Fruit fly (Drosophila melanogaster) whole organism, embryonic: ENCODE data around the gene trbl.
A peak's percentile ranks its signal among the peaks of the same experiment; 100 is the strongest.

Experiments
- Awh ChIP-seq: fragments of 200-800 bp; sonication (Bioruptor generic); IDR thresholded peaks from 2 replicates; pipeline ENCODE4, ENCODE4 v1.3.6; 2022; ENCODE audit warnings: missing biosample characterization, missing genetic modification characterization
- CG10267 ChIP-seq: fragments of 200-800 bp; sonication (Bioruptor generic); optimal IDR thresholded peaks from 2 replicates; lab custom pipeline; 2018; ENCODE audit warnings: missing biosample characterization, mild to moderate bottlenecking, missing genetic modification characterization, moderate library complexity
- CG10462 ChIP-seq: fragments of 200-800 bp; sonication (Bioruptor generic); optimal IDR thresholded peaks from 2 replicates; lab custom pipeline; 2016; ENCODE audit warnings: missing biosample characterization, missing genetic modification characterization
- CG11456 ChIP-seq: fragments of 200-800 bp; sonication (Bioruptor generic); IDR thresholded peaks from 3 replicates; pipeline ENCODE4 v1.3.6; 2022; ENCODE audit warnings: missing biosample characterization, missing genetic modification characterization
- CG11723 ChIP-seq: fragments of 200-800 bp; sonication (Bioruptor generic); optimal IDR thresholded peaks from 2 replicates; lab custom pipeline; 2017; ENCODE audit warnings: missing biosample characterization, mild to moderate bottlenecking, missing genetic modification characterization
- CG12744 ChIP-seq: fragments of 200-800 bp; sonication (Bioruptor generic); optimal IDR thresholded peaks from 2 replicates; lab custom pipeline; 2016; ENCODE audit warnings: missing biosample characterization, missing genetic modification characterization
- CG13287 ChIP-seq: fragments of 200-800 bp; sonication (Bioruptor generic); IDR thresholded peaks from 2 replicates; pipeline ENCODE4 v1.3.6; 2022; ENCODE audit warnings: missing biosample characterization, missing genetic modification characterization; ENCODE audit not compliant: partially characterized antibody
- CG13894 ChIP-seq: fragments of 200-800 bp; sonication (Bioruptor generic); optimal IDR thresholded peaks from 3 replicates; lab custom pipeline; 2018; ENCODE audit warnings: missing biosample characterization, mild to moderate bottlenecking, missing genetic modification characterization, moderate library complexity
- CG15514 ChIP-seq: fragments of 200-800 bp; sonication (Bioruptor generic); optimal IDR thresholded peaks from 3 replicates; lab custom pipeline; 2017; ENCODE audit warnings: missing biosample characterization, missing genetic modification characterization, mild to moderate bottlenecking, moderate library complexity, missing genetic modification reagents
- CG15601 ChIP-seq: fragments of 200-800 bp; sonication (Bioruptor generic); optimal IDR thresholded peaks from 3 replicates; lab custom pipeline; 2019; ENCODE audit warnings: missing biosample characterization, mild to moderate bottlenecking, missing genetic modification characterization, moderate library complexity
- CG17612 ChIP-seq: fragments of 200-800 bp; sonication (Bioruptor generic); IDR thresholded peaks from 2 replicates; pipeline ENCODE4 v1.3.6; 2022; ENCODE audit warnings: missing biosample characterization, missing genetic modification characterization
- CG2889 ChIP-seq: fragments of 200-800 bp; sonication (Bioruptor generic); IDR thresholded peaks from 3 replicates; pipeline ENCODE4 v1.3.6; 2022; ENCODE audit warnings: missing biosample characterization, missing genetic modification characterization
- CG31224 ChIP-seq: fragments of 200-800 bp; sonication (Bioruptor generic); IDR thresholded peaks from 2 replicates; pipeline ENCODE4 v1.3.6; 2022; ENCODE audit warnings: missing biosample characterization, missing genetic modification characterization
- CG33557 ChIP-seq: fragments of 200-800 bp; sonication (Bioruptor generic); optimal IDR thresholded peaks from 2 replicates; lab custom pipeline; 2019; ENCODE audit warnings: missing biosample characterization, mild to moderate bottlenecking, missing genetic modification characterization, moderate library complexity
- CG4820 ChIP-seq: fragments of 200-800 bp; sonication (Bioruptor generic); optimal IDR thresholded peaks from 3 replicates; lab custom pipeline; 2016; ENCODE audit warnings: missing biosample characterization, missing genetic modification characterization
- CG4854 ChIP-seq: fragments of 200-800 bp; sonication (Bioruptor generic); optimal IDR thresholded peaks from 2 replicates; lab custom pipeline; 2016; ENCODE audit warnings: missing biosample characterization, missing genetic modification characterization, inconsistent platforms
- CG8944 ChIP-seq: fragments of 200-800 bp; sonication (Bioruptor generic); optimal IDR thresholded peaks from 3 replicates; lab custom pipeline; 2016; ENCODE audit warnings: missing biosample characterization, missing genetic modification characterization
- CG9932 ChIP-seq: fragments of 200-800 bp; sonication (Bioruptor generic); IDR thresholded peaks from 2 replicates; pipeline ENCODE4 v1.3.6; 2022; ENCODE audit warnings: missing biosample characterization, missing genetic modification characterization
- CHES-1-like ChIP-seq: fragments of 200-800 bp; sonication (Bioruptor generic); optimal IDR thresholded peaks from 2 replicates; lab custom pipeline; 2016; ENCODE audit warnings: missing biosample characterization, missing genetic modification characterization
- Dfd ChIP-seq, 2 experiments: fragments of >200 bp; optimal IDR thresholded peaks; 2 replicates each; lab custom pipeline; 2017; ENCODE audit warnings: missing biosample characterization in 2 of 2, missing genetic modification characterization in 2 of 2
- Dip2 ChIP-seq: fragments of 200-800 bp; sonication (Bioruptor generic); IDR thresholded peaks from 2 replicates; pipeline ENCODE4 v1.3.6; 2022; ENCODE audit warnings: missing biosample characterization, missing genetic modification characterization
- Dll ChIP-seq: fragments of 200-800 bp; sonication (Bioruptor generic); IDR thresholded peaks from 4 replicates; pipeline ENCODE4 v1.3.6; 2022; ENCODE audit warnings: missing biosample characterization, missing genetic modification characterization; ENCODE audit not compliant: partially characterized antibody
- Doc3 ChIP-seq: fragments of 200-800 bp; sonication (Bioruptor generic); IDR thresholded peaks from 3 replicates; pipeline ENCODE4 v1.3.6; 2022; ENCODE audit warnings: missing biosample characterization, missing genetic modification characterization; ENCODE audit not compliant: partially characterized antibody
- Dp ChIP-seq: fragments of 200-800 bp; sonication (Bioruptor generic); optimal IDR thresholded peaks from 2 replicates; lab custom pipeline; 2018; ENCODE audit warnings: missing biosample characterization, mild to moderate bottlenecking, missing genetic modification characterization, moderate library complexity
- Fer2 ChIP-seq: fragments of 200-800 bp; sonication (Bioruptor generic); optimal IDR thresholded peaks from 2 replicates; lab custom pipeline; 2018; ENCODE audit warnings: missing biosample characterization, mild to moderate bottlenecking, missing genetic modification characterization, moderate library complexity
- Gug ChIP-seq: fragments of 200-800 bp; sonication (Bioruptor generic); IDR thresholded peaks from 4 replicates; pipeline ENCODE4 v1.3.6; 2022; ENCODE audit warnings: missing biosample characterization, missing genetic modification characterization
- HLH54F ChIP-seq: fragments of 200-800 bp; sonication (Bioruptor generic); optimal IDR thresholded peaks from 3 replicates; lab custom pipeline; 2016; ENCODE audit warnings: missing biosample characterization, missing genetic modification characterization
- HmgD ChIP-seq: fragments of 200-800 bp; sonication (Bioruptor generic); optimal IDR thresholded peaks from 3 replicates; lab custom pipeline; 2016; ENCODE audit warnings: missing biosample characterization, missing genetic modification characterization
- Poxn ChIP-seq: fragments of 200-800 bp; sonication (Bioruptor generic); IDR thresholded peaks from 2 replicates; pipeline ENCODE4 v1.3.6; 2022; ENCODE audit warnings: missing biosample characterization, missing genetic modification characterization
- Sin3A ChIP-seq: fragments of >200 bp; optimal IDR thresholded peaks from 2 replicates; lab custom pipeline; 2018
- Sox102F ChIP-seq: fragments of 200-800 bp; sonication (Bioruptor generic); optimal IDR thresholded peaks from 2 replicates; lab custom pipeline; 2018; ENCODE audit warnings: missing biosample characterization, mild to moderate bottlenecking, missing genetic modification characterization, moderate library complexity
- abd-A ChIP-seq: fragments of 200-800 bp; sonication (Bioruptor generic); optimal IDR thresholded peaks from 3 replicates; lab custom pipeline; 2019; ENCODE audit warnings: missing biosample characterization, mild to moderate bottlenecking, missing genetic modification characterization, moderate library complexity
- ato ChIP-seq: fragments of 200-800 bp; sonication (Bioruptor generic); IDR thresholded peaks from 2 replicates; pipeline ENCODE4 v1.3.6; 2022; ENCODE audit warnings: missing biosample characterization, missing genetic modification characterization; ENCODE audit not compliant: partially characterized antibody
- crp ChIP-seq, 2 experiments: fragments of 200-800 bp; sonication (Bioruptor generic); optimal IDR thresholded peaks; 2 replicates in 1 of 2; 3 replicates in 1 of 2; lab custom pipeline; 2017; ENCODE audit warnings: missing biosample characterization in 2 of 2, missing genetic modification characterization in 2 of 2, mild to moderate bottlenecking in 1 of 2, moderate library complexity in 1 of 2
- dm ChIP-seq: fragments of 200-800 bp; sonication (Bioruptor generic); optimal IDR thresholded peaks from 3 replicates; lab custom pipeline; 2016; ENCODE audit warnings: missing biosample characterization, missing genetic modification characterization
- esg ChIP-seq: fragments of 200-800 bp; sonication (Bioruptor generic); conservative IDR thresholded peaks from 2 replicates; pipeline ENCODE4 v1.3.6; 2022; ENCODE audit warnings: missing biosample characterization, missing genetic modification characterization
- gcm ChIP-seq: fragments of 200-800 bp; sonication (Bioruptor generic); optimal IDR thresholded peaks from 2 replicates; lab custom pipeline; 2019; ENCODE audit warnings: missing biosample characterization, mild to moderate bottlenecking, missing genetic modification characterization, moderate library complexity
- gem ChIP-seq: fragments of 200-800 bp; sonication (Bioruptor generic); optimal IDR thresholded peaks from 2 replicates; lab custom pipeline; 2019; ENCODE audit warnings: missing biosample characterization, mild to moderate bottlenecking, missing genetic modification characterization, moderate library complexity
- kay ChIP-seq: fragments of 200-800 bp; sonication (Bioruptor generic); optimal IDR thresholded peaks from 2 replicates; lab custom pipeline; 2016; ENCODE audit warnings: missing biosample characterization, missing genetic modification characterization
- lmd ChIP-seq: fragments of 200-800 bp; sonication (Bioruptor generic); IDR thresholded peaks from 2 replicates; pipeline ENCODE4 v1.3.6; 2022; ENCODE audit warnings: missing biosample characterization, missing genetic modification characterization
- luna ChIP-seq: fragments of 200-800 bp; sonication (Bioruptor generic); optimal IDR thresholded peaks from 2 replicates; lab custom pipeline; 2016; ENCODE audit warnings: missing biosample characterization, missing genetic modification characterization
- nerfin-1 ChIP-seq: fragments of 200-800 bp; sonication (Bioruptor generic); optimal IDR thresholded peaks from 3 replicates; lab custom pipeline; 2019; ENCODE audit warnings: missing biosample characterization, mild to moderate bottlenecking, missing genetic modification characterization, moderate library complexity
- otp ChIP-seq: fragments of 200-800 bp; sonication (Bioruptor generic); IDR thresholded peaks from 3 replicates; pipeline ENCODE4, ENCODE4 v1.3.6; 2022; ENCODE audit warnings: missing biosample characterization, missing genetic modification characterization
- pros ChIP-seq: fragments of 200-800 bp; sonication (Bioruptor generic); optimal IDR thresholded peaks from 3 replicates; lab custom pipeline; 2019; ENCODE audit warnings: missing biosample characterization, mild to moderate bottlenecking, missing genetic modification characterization, moderate library complexity
- repo ChIP-seq: fragments of 200-800 bp; sonication (Bioruptor generic); optimal IDR thresholded peaks from 2 replicates; lab custom pipeline; 2016; ENCODE audit warnings: missing biosample characterization, missing genetic modification characterization
- salm ChIP-seq: fragments of 200-800 bp; sonication (Bioruptor generic); optimal IDR thresholded peaks from 2 replicates; lab custom pipeline; 2018; ENCODE audit warnings: missing biosample characterization, mild to moderate bottlenecking, missing genetic modification characterization
- scrt ChIP-seq: fragments of 200-800 bp; sonication (Bioruptor generic); optimal IDR thresholded peaks from 2 replicates; lab custom pipeline; 2018; ENCODE audit warnings: missing biosample characterization, mild to moderate bottlenecking, missing genetic modification characterization, moderate library complexity
- shn ChIP-seq: fragments of 200-800 bp; sonication (Bioruptor generic); optimal IDR thresholded peaks from 3 replicates; lab custom pipeline; 2016; ENCODE audit warnings: missing biosample characterization, missing genetic modification characterization
- sug ChIP-seq: fragments of 200-800 bp; optimal IDR thresholded peaks from 2 replicates; lab custom pipeline; 2019; ENCODE audit warnings: missing biosample characterization, mild to moderate bottlenecking, missing genetic modification characterization, moderate library complexity
- unpg ChIP-seq: fragments of 200-800 bp; sonication (Bioruptor generic); optimal IDR thresholded peaks from 3 replicates; lab custom pipeline; 2018; ENCODE audit warnings: missing biosample characterization, mild to moderate bottlenecking, missing genetic modification characterization, moderate library complexity

The trbl gene

DNA sequence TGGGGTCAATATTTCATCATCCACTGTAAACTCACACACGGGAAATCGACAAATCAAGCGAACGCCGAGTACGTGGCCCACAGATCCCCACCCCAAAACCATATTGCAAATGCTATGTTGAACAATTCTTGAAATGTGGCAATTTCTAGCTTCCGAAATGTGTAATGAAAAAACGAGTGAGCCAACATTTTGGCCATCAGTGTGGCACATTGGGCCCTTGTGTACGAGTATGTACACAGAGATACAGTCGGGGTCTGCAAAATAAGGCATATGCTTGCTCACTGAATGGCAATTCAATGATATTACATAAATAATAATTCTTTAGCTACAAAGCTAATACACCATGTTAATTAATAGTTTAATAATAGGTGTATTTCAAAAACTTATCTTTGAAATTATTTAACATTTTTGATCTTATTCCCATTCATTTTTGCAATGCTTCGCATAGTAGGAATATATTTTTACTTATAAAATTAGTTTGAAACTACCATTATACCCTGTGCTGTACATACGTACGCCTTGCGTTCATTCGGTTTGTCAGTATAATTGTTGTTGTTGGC lies 1.8 kb downstream of the trbl start (continued):
- TF ChIP-seq unpg (GFP tag; lab: Kevin White, UChicago) (peak; percentile 88), sug (tag; lab: Kevin White, UChicago) (peak; percentile 89), luna (GFP tag; lab: Kevin White, UChicago) (peak; percentile 52), CG4854 (GFP tag; lab: Kevin White, UChicago) (peak; percentile 75), crp (GFP tag; optimal IDR thresholded peaks at IDR 0.05; lab: Kevin White, UChicago) (peak in 1 of 2 experiments; percentile 46), Dip2 (GFP tag; lab: Robert Waterston, UW) (no peak), lmd (GFP tag; lab: Robert Waterston, UW) (peak; percentile 88), gcm (GFP tag; lab: Kevin White, UChicago) (peak; percentile 89), dm (GFP tag; lab: Kevin White, UChicago) (peak; percentile 66), Dll (no peak), abd-A (tag; lab: Kevin White, UChicago) (peak; percentile 54), CG15514 (peak; percentile 78), CG9932 (GFP tag; lab: Robert Waterston, UW) (peak; percentile 90), pros (GFP tag; lab: Kevin White, UChicago) (no peak), CG17612 (GFP tag; lab: Robert Waterston, UW) (peak; percentile 55; the same call in 1 of the 2 replicates), Dp (GFP tag; lab: Kevin White, UChicago) (peak; percentile 3), Gug (GFP tag; lab: Robert Waterston, UW) (peak; percentile 87), Poxn (GFP tag; lab: Robert Waterston, UW) (peak; percentile 19; the same call in 1 of the 2 replicates), CG33557 (GFP tag; lab: Kevin White, UChicago) (peak; percentile 63), HmgD (peak; percentile 67), CG12744 (peak; percentile 78), Dfd (GFP tag; optimal IDR thresholded peaks at IDR 0.05; lab: Kevin White, UChicago) (no peak), otp (GFP tag; lab: Robert Waterston, UW) (peak; percentile 74; the same call in 1 of the 3 replicates), CG10462 (GFP tag; lab: Kevin White, UChicago) (peak; percentile 80), HLH54F (peak; percentile 85), CG2889 (peak; percentile 60; the same call in 1 of the 3 replicates), salm (tag; lab: Kevin White, UChicago) (peak; percentile 73), repo (GFP tag; lab: Kevin White, UChicago) (peak; percentile 7), Fer2 (tag; lab: Kevin White, UChicago) (peak; percentile 78), CHES-1-like (GFP tag; lab: Kevin White, UChicago) (peak; percentile 71), nerfin-1 (tag; lab: Kevin White, UChicago) (peak; percentile 87), esg (peak; percentile 72), shn (GFP tag; lab: Kevin White, UChicago) (peak; percentile 69), scrt (peak; percentile 73), CG11723 (GFP tag; lab: Kevin White, UChicago) (peak; percentile 80), Sox102F (GFP tag; lab: Kevin White, UChicago) (peak; percentile 92), ato (GFP tag; lab: Robert Waterston, UW) (no peak), Sin3A (lab: Kevin White, UChicago) (no peak), CG11456 (GFP tag; lab: Robert Waterston, UW) (peak; percentile 83; the same call in 2 of the 3 replicates), CG4820 (peak; percentile 80), CG15601 (tag; lab: Kevin White, UChicago) (peak; percentile 78), CG31224 (GFP tag; lab: Robert Waterston, UW) (peak; percentile 68), CG13287 (GFP tag; lab: Robert Waterston, UW) (no peak), gem (tag; lab: Kevin White, UChicago) (peak; percentile 93), CG13894 (peak; percentile 79), CG10267 (peak; percentile 79), Doc3 (no peak), CG8944 (peak; percentile 72), Awh (peak; percentile 84), kay (GFP tag; lab: Kevin White, UChicago) (peak; percentile 80)
